Worm (Caenorhabditis elegans) whole organism, L1 larva: ENCODE measurements around the gene M110.10.

ENCODE experiments used
- C04F5.9 ChIP-seq: sonication (generic microtip); optimal IDR thresholded peaks from 2 replicates; lab custom pipeline; 2016; ENCODE audit warnings: missing genetic modification characterization, missing compliant biosample characterization
- C16A3.4 ChIP-seq: fragments of 150-350 bp; optimal IDR thresholded peaks from 2 replicates; lab custom pipeline; 2014; ENCODE audit warnings: missing biosample characterization, missing genetic modification characterization
- F16B12.6 ChIP-seq: fragments of 150-350 bp; optimal IDR thresholded peaks from 2 replicates; lab custom pipeline; 2014; ENCODE audit warnings: missing biosample characterization, missing genetic modification characterization
- Y116A8C.19 ChIP-seq: sonication (generic microtip); optimal IDR thresholded peaks from 2 replicates; lab custom pipeline; 2016; ENCODE audit warnings: missing compliant biosample characterization, missing genetic modification characterization, borderline replicate concordance
- ama-1 ChIP-seq: fragments of 150-350 bp; optimal IDR thresholded peaks from 2 replicates; lab custom pipeline; 2014
- blmp-1 ChIP-seq: fragments of 150-350 bp; optimal IDR thresholded peaks from 2 replicates; lab custom pipeline; 2014; ENCODE audit warnings: missing biosample characterization, missing genetic modification characterization
- ceh-63 ChIP-seq: fragments of 200-800 bp; sonication (Bioruptor generic); optimal IDR thresholded peaks from 2 replicates; lab custom pipeline; 2018; ENCODE audit warnings: mild to moderate bottlenecking, missing genetic modification characterization, missing compliant biosample characterization
- ceh-8 ChIP-seq: fragments of 200-800 bp; sonication (Bioruptor generic); optimal IDR thresholded peaks from 2 replicates; lab custom pipeline; 2018; ENCODE audit warnings: mild to moderate bottlenecking, missing genetic modification characterization, moderate library complexity, missing compliant biosample characterization
- ceh-82 ChIP-seq, 3 experiments: fragments of 150-350 bp in 1 of 3; sonication (generic microtip) in 2 of 3; optimal IDR thresholded peaks; 2 replicates each; lab custom pipeline; 2014 to 2017; ENCODE audit warnings: missing biosample characterization in 3 of 3, missing genetic modification characterization in 3 of 3
- ceh-88 ChIP-seq: fragments of 200-800 bp; sonication (Bioruptor generic); IDR thresholded peaks from 2 replicates; pipeline ENCODE4 v1.3.6; 2022; ENCODE audit warnings: missing genetic modification characterization, missing compliant biosample characterization
- ces-1 ChIP-seq: fragments of 150-350 bp; optimal IDR thresholded peaks from 2 replicates; lab custom pipeline; 2014; ENCODE audit warnings: missing biosample characterization, missing genetic modification reagents, missing genetic modification characterization
- dpl-1 ChIP-seq, 3 experiments: fragments of 150-350 bp in 2 of 3; sonication (generic microtip) in 1 of 3; optimal IDR thresholded peaks; 2 replicates each; lab custom pipeline; 2014 to 2017; ENCODE audit warnings: missing biosample characterization in 3 of 3, missing genetic modification characterization in 3 of 3, missing genetic modification reagents in 3 of 3
- dsc-1 ChIP-seq: sonication (generic microtip); optimal IDR thresholded peaks from 2 replicates; lab custom pipeline; 2016; ENCODE audit warnings: mild to moderate bottlenecking, missing genetic modification characterization, missing compliant biosample characterization
- efl-1 ChIP-seq, 4 experiments: fragments of 150-350 bp; optimal IDR thresholded peaks in 3 of 4; peaks in 1 of 4; 1 replicate in 1 of 4; 2 replicates in 3 of 4; lab custom pipeline; 2014; ENCODE audit warnings: missing biosample characterization in 2 of 4, missing genetic modification characterization in 2 of 4, missing genetic modification reagents in 2 of 4
- elt-3 ChIP-seq, 6 experiments: fragments of 150-350 bp in 1 of 6; sonication (generic microtip); optimal IDR thresholded peaks; 2 replicates each; lab custom pipeline; 2017 to 2018; ENCODE audit warnings: missing biosample characterization in 6 of 6, missing genetic modification characterization in 6 of 6, inconsistent platforms in 1 of 6
- fos-1 ChIP-seq: fragments of 150-350 bp; optimal IDR thresholded peaks from 2 replicates; lab custom pipeline; 2014; ENCODE audit warnings: missing biosample characterization, missing genetic modification characterization
- hlh-4 ChIP-seq: sonication (generic microtip); optimal IDR thresholded peaks from 2 replicates; lab custom pipeline; 2016; ENCODE audit warnings: mild to moderate bottlenecking, missing genetic modification characterization, missing compliant biosample characterization
- hpl-2 ChIP-seq: fragments of 150-350 bp; optimal IDR thresholded peaks from 2 replicates; lab custom pipeline; 2014; ENCODE audit warnings: missing biosample characterization, missing genetic modification reagents, missing genetic modification characterization
- irx-1 ChIP-seq: sonication (generic microtip); optimal IDR thresholded peaks from 2 replicates; lab custom pipeline; 2016; ENCODE audit warnings: missing genetic modification characterization, missing compliant biosample characterization
- jun-1 ChIP-seq: fragments of 150-350 bp; optimal IDR thresholded peaks from 2 replicates; lab custom pipeline; 2014; ENCODE audit warnings: missing biosample characterization, missing genetic modification reagents, missing genetic modification characterization
- lin-14 ChIP-seq: fragments of 200-800 bp; sonication (Bioruptor generic); optimal IDR thresholded peaks from 2 replicates; lab custom pipeline; 2018; ENCODE audit warnings: mild to moderate bottlenecking, missing genetic modification characterization, moderate library complexity, missing compliant biosample characterization
- lin-15B ChIP-seq: fragments of 150-350 bp; sonication (generic microtip); optimal IDR thresholded peaks from 3 replicates; lab custom pipeline; 2014; ENCODE audit warnings: missing biosample characterization, missing genetic modification characterization
- lir-3 ChIP-seq: sonication (generic microtip); optimal IDR thresholded peaks from 2 replicates; lab custom pipeline; 2016; ENCODE audit warnings: mild to moderate bottlenecking, missing genetic modification characterization, moderate library complexity, missing compliant biosample characterization; ENCODE audit not compliant: poor library complexity
- lsy-2 ChIP-seq, 2 experiments: fragments of 150-350 bp; optimal IDR thresholded peaks; 2 replicates each; lab custom pipeline; 2014; ENCODE audit warnings: missing biosample characterization in 2 of 2, missing genetic modification characterization in 2 of 2
- mdl-1 ChIP-seq, 2 experiments: fragments of 150-350 bp; optimal IDR thresholded peaks; 2 replicates each; lab custom pipeline; 2014 to 2017; ENCODE audit warnings: missing biosample characterization in 2 of 2, missing genetic modification characterization in 2 of 2, inconsistent platforms in 1 of 2
- mep-1 ChIP-seq: fragments of 150-350 bp; optimal IDR thresholded peaks from 2 replicates; lab custom pipeline; 2014; ENCODE audit warnings: missing biosample characterization, missing genetic modification characterization
- nhr-11 ChIP-seq: fragments of 150-350 bp; optimal IDR thresholded peaks from 2 replicates; lab custom pipeline; 2014; ENCODE audit warnings: missing biosample characterization, missing genetic modification characterization
- nhr-20 ChIP-seq: sonication (generic microtip); optimal IDR thresholded peaks from 2 replicates; lab custom pipeline; 2016; ENCODE audit warnings: mild to moderate bottlenecking, missing genetic modification characterization, missing compliant biosample characterization
- nhr-28 ChIP-seq: fragments of 150-350 bp; optimal IDR thresholded peaks from 2 replicates; lab custom pipeline; 2014; ENCODE audit warnings: missing biosample characterization, missing genetic modification characterization
- nhr-47 ChIP-seq: sonication (generic microtip); optimal IDR thresholded peaks from 2 replicates; lab custom pipeline; 2016; ENCODE audit warnings: mild to moderate bottlenecking, missing genetic modification characterization, moderate library complexity, missing compliant biosample characterization
- nhr-71 ChIP-seq: sonication (generic microtip); optimal IDR thresholded peaks from 2 replicates; lab custom pipeline; 2016; ENCODE audit warnings: mild to moderate bottlenecking, missing genetic modification characterization, moderate library complexity, missing compliant biosample characterization
- skn-1 ChIP-seq: fragments of 150-350 bp; optimal IDR thresholded peaks from 2 replicates; lab custom pipeline; 2014; ENCODE audit warnings: missing biosample characterization, missing genetic modification characterization
- snpc-4 ChIP-seq: fragments of 150-350 bp; optimal IDR thresholded peaks from 2 replicates; lab custom pipeline; 2014; ENCODE audit warnings: missing biosample characterization, missing genetic modification characterization
- snu-23 ChIP-seq: sonication (generic microtip); optimal IDR thresholded peaks from 2 replicates; lab custom pipeline; 2016; ENCODE audit warnings: missing genetic modification characterization, missing compliant biosample characterization
- sptf-1 ChIP-seq: fragments of 150-350 bp; optimal IDR thresholded peaks from 2 replicates; lab custom pipeline; 2014; ENCODE audit warnings: missing biosample characterization, missing genetic modification characterization
- swsn-7 ChIP-seq: sonication (generic microtip); optimal IDR thresholded peaks from 2 replicates; lab custom pipeline; 2016; ENCODE audit warnings: missing genetic modification characterization, missing compliant biosample characterization
- tbx-2 ChIP-seq: sonication (generic microtip); optimal IDR thresholded peaks from 2 replicates; lab custom pipeline; 2016; ENCODE audit warnings: missing genetic modification characterization, missing compliant biosample characterization
- unc-130 ChIP-seq: fragments of 150-350 bp; optimal IDR thresholded peaks from 2 replicates; lab custom pipeline; 2017; ENCODE audit warnings: missing biosample characterization, missing genetic modification characterization, inconsistent platforms
- unc-30 ChIP-seq: sonication (generic microtip); optimal IDR thresholded peaks from 2 replicates; lab custom pipeline; 2017; ENCODE audit warnings: missing biosample characterization, missing genetic modification characterization
- unc-86 ChIP-seq: sonication (generic microtip); optimal IDR thresholded peaks from 2 replicates; lab custom pipeline; 2016; ENCODE audit warnings: missing genetic modification characterization, missing compliant biosample characterization
- unc-98 ChIP-seq: fragments of 200-800 bp; sonication (Bioruptor generic); IDR thresholded peaks from 2 replicates; pipeline ENCODE4 v1.3.6; 2022; ENCODE audit warnings: missing genetic modification characterization, missing compliant biosample characterization
- xbp-1 ChIP-seq: sonication (generic microtip); optimal IDR thresholded peaks from 2 replicates; lab custom pipeline; 2016; ENCODE audit warnings: missing genetic modification characterization, missing compliant biosample characterization
- zag-1 ChIP-seq: fragments of 150-350 bp; optimal IDR thresholded peaks from 2 replicates; lab custom pipeline; 2014; ENCODE audit warnings: missing biosample characterization, missing genetic modification characterization
- zip-4 ChIP-seq: fragments of 200-800 bp; sonication (Bioruptor generic); optimal IDR thresholded peaks from 2 replicates; lab custom pipeline; 2018; ENCODE audit warnings: mild to moderate bottlenecking, missing genetic modification characterization, moderate library complexity, missing compliant biosample characterization

The M110.10 gene

ce11 chrII:8216433-8216832, 2.2 kb upstream of the M110.10 start, which contains the start of gene M110.3 (continued):
- peak in 2 of 3 experiments; percentile 4 to 42 for TF ChIP-seq ceh-82 (tag; optimal IDR thresholded peaks at IDR 0.05; lab: Kevin White, UChicago)
- no peak for TF ChIP-seq sptf-1 (tag; lab: Kevin White, UChicago)
- TF ChIP-seq unc-30 (tag; lab: Kevin White, UChicago), result no peak
- peak; percentile 2 for TF ChIP-seq lin-15B (tag; lab: Kevin White, UChicago)
- peak; percentile 66 to 77 for TF ChIP-seq lsy-2 (tag; optimal IDR thresholded peaks at IDR 0.05; lab: Kevin White, UChicago)
- TF ChIP-seq nhr-28, result no peak
- TF ChIP-seq lin-14, result peak; percentile 68
- TF ChIP-seq zag-1 (tag; lab: Kevin White, UChicago), result no peak
- no peak for TF ChIP-seq hpl-2 (GFP tag; lab: Kevin White, UChicago)
- peak; percentile 29 for TF ChIP-seq dsc-1 (tag; lab: Kevin White, UChicago)
- no peak for TF ChIP-seq Y116A8C.19 (tag; lab: Kevin White, UChicago)
- TF ChIP-seq mdl-1 (tag; optimal IDR thresholded peaks at IDR 0.05; lab: Kevin White, UChicago), result peak in 1 of 2 experiments; percentile 39
- TF ChIP-seq ces-1 (GFP tag; lab: Kevin White, UChicago), result no peak
- TF ChIP-seq fos-1 (tag; lab: Kevin White, UChicago), result no peak
- TF ChIP-seq C04F5.9, result peak; percentile 44
- peak; percentile 8 for TF ChIP-seq jun-1 (tag; lab: Kevin White, UChicago)
- no peak for TF ChIP-seq nhr-11 (tag; lab: Kevin White, UChicago)
- peak; percentile 27 for TF ChIP-seq nhr-20 (tag; lab: Kevin White, UChicago)
- peak; percentile 48 for TF ChIP-seq mep-1 (tag; lab: Kevin White, UChicago)
- no peak for TF ChIP-seq snpc-4
- TF ChIP-seq irx-1 (tag; lab: Kevin White, UChicago), result no peak
- TF ChIP-seq blmp-1, result peak; percentile 64
- peak; percentile 47 for TF ChIP-seq zip-4 (GFP tag; lab: Kevin White, UChicago)
- TF ChIP-seq F16B12.6 (tag; lab: Kevin White, UChicago), result no peak
- no peak for TF ChIP-seq ama-1
- TF ChIP-seq snu-23 (GFP tag; lab: Kevin White, UChicago), result peak; percentile 64
- TF ChIP-seq C16A3.4 (tag; lab: Kevin White, UChicago), result peak; percentile 35
- TF ChIP-seq unc-98 (GFP tag; lab: Robert Waterston, UW), result no peak
- peak; percentile 50 for TF ChIP-seq nhr-47 (tag; lab: Kevin White, UChicago)
- peak; percentile 38 for TF ChIP-seq xbp-1
- TF ChIP-seq dpl-1 (GFP tag; optimal IDR thresholded peaks at IDR 0.05; lab: Kevin White, UChicago), result peak; percentile 18 to 58 (median 42)
- no peak for TF ChIP-seq hlh-4 (tag; lab: Kevin White, UChicago)
- peak; percentile 1 for TF ChIP-seq skn-1
- no peak for TF ChIP-seq ceh-63 (GFP tag; lab: Kevin White, UChicago)
- no peak for TF ChIP-seq lir-3 (tag; lab: Kevin White, UChicago)
- peak; percentile 65 for TF ChIP-seq efl-1 (optimal IDR thresholded peaks at IDR 0.05; lab: Kevin White, UChicago)
- peak; percentile 54 to 91 for TF ChIP-seq efl-1 (GFP tag; optimal IDR thresholded peaks at IDR 0.05 in 1 of 2; lab: Kevin White, UChicago)
- peak in 2 of 6 experiments; percentile 2 to 17 for TF ChIP-seq elt-3 (tag; optimal IDR thresholded peaks at IDR 0.05; lab: Kevin White, UChicago)
- TF ChIP-seq nhr-71, result peak; percentile 61
- TF ChIP-seq, all 84 proteins: peak for 31

- TF ChIP-seq zag-1 (tag; lab: Kevin White, UChicago) (no peak), xbp-1 (no peak), nhr-47 (tag; lab: Kevin White, UChicago) (no peak), ceh-88 (GFP tag; lab: Robert Waterston, UW) (no peak), zip-4 (GFP tag; lab: Kevin White, UChicago) (no peak), unc-86 (tag; lab: Kevin White, UChicago) (no peak), unc-130 (tag; lab: Kevin White, UChicago) (no peak), ces-1 (GFP tag; lab: Kevin White, UChicago) (no peak), Y116A8C.19 (tag; lab: Kevin White, UChicago) (no peak), dpl-1 (GFP tag; optimal IDR thresholded peaks at IDR 0.05; lab: Kevin White, UChicago) (no peak), ceh-8 (GFP tag; lab: Kevin White, UChicago) (no peak), tbx-2 (no peak), nhr-71 (no peak), swsn-7 (no peak)
Observed at ce11 chrII:8212680-8213079, 1.6 kb downstream of the M110.10 start, which contains the start of gene twk-3. Gene twk-3, minus strand, starts transcription at chrII:8212780.
